Worm (Caenorhabditis elegans) whole organism, L4 larva: ENCODE measurements around the gene K03B4.1.

Experiments
- F26F4.8 ChIP-seq: fragments of 200-800 bp; sonication (Bioruptor generic); conservative IDR thresholded peaks from 2 replicates; pipeline ENCODE4 v1.3.6; 2022; ENCODE audit warnings: missing genetic modification characterization, missing compliant biosample characterization
- T26A8.4 ChIP-seq: fragments of 200-800 bp; sonication (Bioruptor generic); IDR thresholded peaks from 2 replicates; pipeline ENCODE4 v1.3.6; 2022; ENCODE audit warnings: missing genetic modification characterization, missing compliant biosample characterization
- aha-1 ChIP-seq: fragments of 150-350 bp; peaks from one replicate; lab custom pipeline; 2014; ENCODE audit warnings: missing biosample characterization, missing genetic modification characterization
- arid-1 ChIP-seq: fragments of 200-800 bp; sonication (Bioruptor generic); conservative IDR thresholded peaks from 2 replicates; pipeline ENCODE4 v1.3.6; 2022; ENCODE audit warnings: missing genetic modification reagents, missing genetic modification characterization, missing compliant biosample characterization
- ceh-28 ChIP-seq: fragments of 150-350 bp; optimal IDR thresholded peaks from 2 replicates; lab custom pipeline; 2014; ENCODE audit warnings: missing biosample characterization, missing genetic modification reagents, missing genetic modification characterization
- ceh-62 ChIP-seq: sonication (generic microtip); optimal IDR thresholded peaks from 2 replicates; lab custom pipeline; 2017; ENCODE audit warnings: missing biosample characterization, missing genetic modification characterization
- ces-1 ChIP-seq: fragments of 150-350 bp; sonication (generic microtip); optimal IDR thresholded peaks from 4 replicates; lab custom pipeline; 2014; ENCODE audit warnings: missing biosample characterization, missing genetic modification reagents, missing genetic modification characterization
- daf-16 ChIP-seq, 3 experiments: sonication (generic microtip); optimal IDR thresholded peaks; 2 replicates each; lab custom pipeline; 2016 to 2017; ENCODE audit warnings: missing genetic modification characterization in 3 of 3, missing genetic modification reagents in 3 of 3, mild to moderate bottlenecking in 2 of 3, missing compliant biosample characterization in 2 of 3, missing biosample characterization in 1 of 3, moderate library complexity in 1 of 3
- daf-19 ChIP-seq: fragments of 200-800 bp; sonication (Bioruptor generic); conservative IDR thresholded peaks from 2 replicates; pipeline ENCODE4 v1.3.6; 2022; ENCODE audit warnings: missing genetic modification characterization, missing compliant biosample characterization
- dmd-6 ChIP-seq: fragments of 200-800 bp; sonication (Bioruptor generic); IDR thresholded peaks from 2 replicates; pipeline ENCODE4 v1.3.6; 2022; ENCODE audit warnings: missing genetic modification reagents, missing genetic modification characterization, missing compliant biosample characterization
- dmd-9 ChIP-seq: fragments of 200-800 bp; sonication (Bioruptor generic); IDR thresholded peaks from 2 replicates; pipeline ENCODE4 v1.3.6; 2022; ENCODE audit warnings: missing genetic modification reagents, missing genetic modification characterization, missing compliant biosample characterization
- dpl-1 ChIP-seq: fragments of 150-350 bp; optimal IDR thresholded peaks from 2 replicates; lab custom pipeline; 2014; ENCODE audit warnings: missing biosample characterization, missing genetic modification reagents, missing genetic modification characterization
- dve-1 ChIP-seq: sonication (generic microtip); optimal IDR thresholded peaks from 2 replicates; lab custom pipeline; 2017; ENCODE audit warnings: antibody characterized with exemption, mild to moderate bottlenecking, missing genetic modification characterization, missing compliant biosample characterization; ENCODE audit not compliant: insufficient read depth
- hlh-11 ChIP-seq: fragments of 200-800 bp; sonication (Bioruptor generic); optimal IDR thresholded peaks from 2 replicates; lab custom pipeline; 2018; ENCODE audit warnings: mild to moderate bottlenecking, missing genetic modification characterization, missing compliant biosample characterization
- jun-1 ChIP-seq: fragments of 150-350 bp; optimal IDR thresholded peaks from 2 replicates; lab custom pipeline; 2014; ENCODE audit warnings: missing biosample characterization, missing genetic modification reagents, missing genetic modification characterization
- lin-13 ChIP-seq: fragments of 150-350 bp; optimal IDR thresholded peaks from 2 replicates; lab custom pipeline; 2014; ENCODE audit warnings: missing biosample characterization, missing genetic modification reagents, missing genetic modification characterization
- lsy-2 ChIP-seq, 2 experiments: fragments of 150-350 bp in 1 of 2; sonication (generic microtip) in 1 of 2; optimal IDR thresholded peaks; 2 replicates each; lab custom pipeline; 2014 to 2017; ENCODE audit warnings: missing biosample characterization in 2 of 2, missing genetic modification characterization in 2 of 2
- mdl-1 ChIP-seq, 2 experiments: fragments of 150-350 bp in 1 of 2; sonication (generic microtip) in 1 of 2; optimal IDR thresholded peaks; 2 replicates each; lab custom pipeline; 2014 to 2017; ENCODE audit warnings: missing biosample characterization in 2 of 2, missing genetic modification characterization in 2 of 2
- mep-1 ChIP-seq: fragments of 150-350 bp; sonication (generic microtip); optimal IDR thresholded peaks from 3 replicates; lab custom pipeline; 2014; ENCODE audit warnings: missing biosample characterization, missing genetic modification characterization
- mes-2 ChIP-seq: sonication (generic microtip); optimal IDR thresholded peaks from 2 replicates; lab custom pipeline; 2016; ENCODE audit warnings: missing genotype, mild to moderate bottlenecking, missing genetic modification characterization, missing compliant biosample characterization; ENCODE audit not compliant: poor library complexity, severe bottlenecking
- mxl-3 ChIP-seq: fragments of 200-800 bp; sonication (Bioruptor generic); optimal IDR thresholded peaks from 2 replicates; lab custom pipeline; 2018; ENCODE audit warnings: mild to moderate bottlenecking, missing genetic modification characterization, missing compliant biosample characterization
- nhr-28 ChIP-seq: fragments of 150-350 bp; optimal IDR thresholded peaks from 2 replicates; lab custom pipeline; 2014; ENCODE audit warnings: missing biosample characterization, missing genetic modification characterization
- nhr-41 ChIP-seq: fragments of 200-800 bp; sonication (Bioruptor generic); IDR thresholded peaks from 2 replicates; pipeline ENCODE4 v1.3.6; 2022; ENCODE audit warnings: missing genetic modification reagents, missing genetic modification characterization, missing compliant biosample characterization
- nhr-6 ChIP-seq: fragments of 150-350 bp; optimal IDR thresholded peaks from 2 replicates; lab custom pipeline; 2014; ENCODE audit warnings: missing biosample characterization, missing genetic modification characterization
- php-3 ChIP-seq: fragments of 200-800 bp; sonication (Bioruptor generic); IDR thresholded peaks from 2 replicates; pipeline ENCODE4 v1.3.6; 2022; ENCODE audit warnings: missing genetic modification reagents, missing genetic modification characterization, missing compliant biosample characterization
- pqm-1 ChIP-seq: sonication (generic microtip); optimal IDR thresholded peaks from 2 replicates; lab custom pipeline; 2017; ENCODE audit warnings: missing biosample characterization, missing genetic modification characterization
- skn-1 ChIP-seq: fragments of 150-350 bp; optimal IDR thresholded peaks from 2 replicates; lab custom pipeline; 2014; ENCODE audit warnings: missing biosample characterization, missing genetic modification characterization
- snpc-1.2 ChIP-seq: fragments of 200-800 bp; sonication (Bioruptor generic); IDR thresholded peaks from 2 replicates; pipeline ENCODE4 v1.3.6; 2022; ENCODE audit warnings: missing genetic modification reagents, missing genetic modification characterization, missing compliant biosample characterization
- unc-39 ChIP-seq: sonication (generic microtip); optimal IDR thresholded peaks from 2 replicates; lab custom pipeline; 2017; ENCODE audit warnings: missing biosample characterization, missing genetic modification characterization
- unc-62 ChIP-seq, 3 experiments: fragments of 150-350 bp in 1 of 3; sonication (generic microtip); optimal IDR thresholded peaks in 2 of 3; peaks in 1 of 3; 1 replicate in 1 of 3; 2 replicates in 2 of 3; lab custom pipeline; 2014 to 2017; ENCODE audit warnings: missing biosample characterization in 3 of 3, missing genetic modification characterization in 3 of 3, missing genetic modification reagents in 3 of 3, missing genotype in 1 of 3
- vab-7 ChIP-seq: fragments of 200-800 bp; sonication (Bioruptor generic); IDR thresholded peaks from 2 replicates; pipeline ENCODE4 v1.3.6; 2022; ENCODE audit warnings: missing genetic modification reagents, missing genetic modification characterization, missing compliant biosample characterization
- zfp-2 ChIP-seq: sonication (generic microtip); optimal IDR thresholded peaks from 2 replicates; lab custom pipeline; 2016; ENCODE audit warnings: mild to moderate bottlenecking, missing genetic modification characterization, missing compliant biosample characterization
- ztf-11 ChIP-seq: fragments of 150-350 bp; optimal IDR thresholded peaks from 2 replicates; lab custom pipeline; 2014; ENCODE audit warnings: missing biosample characterization, missing genetic modification characterization
- ztf-7 ChIP-seq: fragments of 150-350 bp; optimal IDR thresholded peaks from 2 replicates; lab custom pipeline; 2014; ENCODE audit warnings: missing biosample characterization, missing genetic modification characterization

The K03B4.1 gene

DNA sequence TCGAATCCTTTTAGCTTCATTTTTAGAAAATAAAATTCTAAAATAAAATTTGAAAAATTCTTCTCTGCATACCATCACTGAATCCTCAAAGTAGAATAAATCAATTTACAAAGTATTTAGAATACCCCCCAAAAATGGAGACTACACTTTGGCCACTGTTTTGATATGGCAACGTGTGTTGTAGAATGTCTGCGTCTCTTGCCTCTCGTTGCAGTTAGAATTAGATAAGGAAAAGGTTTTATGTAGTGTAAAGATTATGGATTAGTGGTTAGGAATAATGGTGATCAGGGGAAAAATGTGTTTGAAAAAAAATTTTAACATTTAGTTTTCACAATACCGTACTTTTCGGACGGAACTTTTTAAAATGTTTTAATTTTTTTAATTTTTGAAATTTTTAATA lies 30.8 kb downstream of the K03B4.1 start, which contains the start of gene prx-6:
Gene prx-6, minus strand, starts transcription at position 129 of the 400 bp plus-strand sequence.
- TF ChIP-seq pqm-1 (tag; lab: Kevin White, UChicago) (peak; percentile 56), daf-16 (GFP tag; optimal IDR thresholded peaks at IDR 0.05; lab: Kevin White, UChicago) (no peak), daf-16 (tag; optimal IDR thresholded peaks at IDR 0.05; lab: Kevin White, UChicago) (peak; percentile 35), lin-13 (GFP tag; lab: Kevin White, UChicago) (no peak), dve-1 (tag; lab: Kevin White, UChicago) (peak; percentile 75), mxl-3 (peak; percentile 30), aha-1 (tag; lab: Kevin White, UChicago) (peak; percentile 61), mdl-1 (tag; optimal IDR thresholded peaks at IDR 0.05; lab: Kevin White, UChicago) (peak in 1 of 2 experiments; percentile 29), dmd-6 (GFP tag; lab: Robert Waterston, UW) (peak; percentile 50), ztf-7 (tag; lab: Kevin White, UChicago) (no peak), nhr-28 (tag; lab: Kevin White, UChicago) (peak; percentile 92)

DNA sequence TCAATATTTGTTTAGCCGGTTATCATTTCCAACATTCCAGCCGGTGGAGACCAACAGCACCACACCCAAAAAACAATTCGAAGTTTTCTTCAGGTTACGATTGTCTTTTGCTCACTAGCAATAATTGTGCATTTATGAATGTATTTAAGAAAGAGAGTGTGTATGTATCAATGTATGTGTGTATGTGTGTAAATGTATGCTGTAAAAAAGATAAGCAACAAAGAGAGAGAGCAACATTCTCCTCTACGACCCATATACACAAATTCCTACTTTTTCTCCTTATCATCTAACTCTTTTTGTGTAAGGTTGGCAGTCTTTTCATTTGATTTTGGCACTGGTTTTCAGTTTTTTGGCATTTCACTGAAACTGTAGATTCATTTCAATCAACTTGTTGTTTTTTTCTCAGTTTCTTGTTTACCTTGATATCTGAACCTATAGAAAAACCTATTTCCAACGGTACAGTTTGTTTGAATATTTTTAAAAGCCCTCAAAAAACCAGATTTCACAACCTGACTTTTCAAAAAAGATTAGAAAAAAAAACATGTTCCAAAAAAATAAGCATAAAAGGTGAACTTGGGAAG lies 31.8 kb downstream of the K03B4.1 start:
- TF ChIP-seq T26A8.4 (GFP tag; lab: Robert Waterston, UW) (no peak), ces-1 (GFP tag; lab: Kevin White, UChicago) (no peak), nhr-41 (GFP tag; lab: Robert Waterston, UW) (no peak), arid-1 (GFP tag; lab: Robert Waterston, UW) (no peak), skn-1 (no peak), unc-62 (GFP tag; optimal IDR thresholded peaks at IDR 0.05 in 1 of 2; lab: Kevin White, UChicago) (peak in 1 of 2 experiments; percentile 97), unc-62 (tag; optimal IDR thresholded peaks at IDR 0.05; lab: Kevin White, UChicago) (no peak), ztf-11 (tag; lab: Kevin White, UChicago) (no peak), dve-1 (tag; lab: Kevin White, UChicago) (peak; percentile 21), aha-1 (tag; lab: Kevin White, UChicago) (no peak), snpc-1.2 (GFP tag; lab: Robert Waterston, UW) (no peak), ceh-28 (no peak), nhr-28 (tag; lab: Kevin White, UChicago) (peak; percentile 88), daf-16 (GFP tag; optimal IDR thresholded peaks at IDR 0.05; lab: Kevin White, UChicago) (no peak), daf-16 (tag; optimal IDR thresholded peaks at IDR 0.05; lab: Kevin White, UChicago) (peak; percentile 79), pqm-1 (tag; lab: Kevin White, UChicago) (peak; percentile 97), nhr-6 (tag; lab: Kevin White, UChicago) (peak; percentile 2), mes-2 (no peak), ceh-62 (no peak), lsy-2 (tag; optimal IDR thresholded peaks at IDR 0.05; lab: Kevin White, UChicago) (no peak), hlh-11 (tag; lab: Kevin White, UChicago) (peak; percentile 50), daf-19 (GFP tag; lab: Robert Waterston, UW) (no peak), dmd-9 (no peak), dpl-1 (no peak), php-3 (no peak), dmd-6 (GFP tag; lab: Robert Waterston, UW) (peak; percentile 47), F26F4.8 (GFP tag; lab: Robert Waterston, UW) (no peak)
- TF ChIP-seq, all 104 proteins: peak for 8

DNA sequence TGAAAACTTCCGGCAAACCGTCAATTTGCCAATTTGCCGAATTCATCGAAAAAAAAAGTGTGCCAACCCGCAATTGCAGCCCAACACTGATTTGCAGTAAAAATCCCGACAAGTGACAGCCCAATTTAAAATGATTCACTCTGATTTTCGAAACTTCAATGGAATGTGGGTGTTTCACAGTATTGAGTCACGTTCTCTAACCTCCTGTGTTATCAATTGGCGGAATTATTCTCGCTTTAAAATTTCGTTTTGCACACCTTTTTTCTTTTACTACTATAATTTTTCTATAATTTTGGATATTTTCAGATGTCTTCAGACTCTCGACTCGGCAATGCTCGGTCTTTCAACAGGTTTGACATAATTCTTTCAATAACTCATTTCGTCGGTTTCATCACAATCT lies 33.2 kb downstream of the K03B4.1 start, which contains the start of gene F39G3.5:
Gene F39G3.5, plus strand, starts transcription at position 301 of the 400 bp plus-strand sequence.
- TF ChIP-seq unc-39 (tag; lab: Kevin White, UChicago) (no peak), vab-7 (GFP tag; lab: Robert Waterston, UW) (no peak), T26A8.4 (GFP tag; lab: Robert Waterston, UW) (no peak), mep-1 (no peak), F26F4.8 (GFP tag; lab: Robert Waterston, UW) (no peak), jun-1 (tag; lab: Kevin White, UChicago) (no peak), daf-19 (GFP tag; lab: Robert Waterston, UW) (no peak)

DNA sequence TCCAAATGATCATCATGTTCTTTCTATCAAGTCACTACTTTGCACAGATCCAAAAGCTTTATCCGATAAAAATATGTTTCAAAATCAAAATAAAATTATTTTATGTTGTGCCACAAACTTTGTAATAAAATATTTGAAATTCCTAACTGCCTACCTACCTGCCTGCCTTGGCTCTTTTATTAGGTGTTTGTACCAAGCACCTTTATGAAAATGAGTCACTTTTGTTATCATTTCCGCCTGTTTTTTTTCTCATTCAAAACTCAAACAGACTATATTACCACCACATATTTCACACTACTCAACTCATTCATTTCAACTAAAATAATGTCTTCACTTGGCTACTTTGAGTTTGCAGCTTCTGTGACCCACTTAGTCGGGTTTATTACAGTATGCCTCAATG lies 35.3 kb downstream of the K03B4.1 start, which contains the start of gene F39G3.4:
Gene F39G3.4, plus strand, starts transcription at position 301 of the 400 bp plus-strand sequence.
- TF ChIP-seq aha-1 (tag; lab: Kevin White, UChicago) (peak; percentile 30), zfp-2 (tag; lab: Kevin White, UChicago) (no peak)
